Worm (Caenorhabditis elegans) whole organism, late embryonic: ENCODE results near the gene fat-2.

Experiments
- ama-1 ChIP-seq: fragments of 150-350 bp; optimal IDR thresholded peaks from 2 replicates; lab custom pipeline; 2014
- ceh-14 ChIP-seq: sonication (generic microtip); optimal IDR thresholded peaks from 2 replicates; lab custom pipeline; 2016; ENCODE audit warnings: missing genotype, missing genetic modification characterization, missing compliant biosample characterization
- pag-3 ChIP-seq: sonication (generic microtip); optimal IDR thresholded peaks from 2 replicates; lab custom pipeline; 2016; ENCODE audit warnings: missing compliant biosample characterization, missing genetic modification characterization, borderline replicate concordance
- syd-9 ChIP-seq: sonication (generic microtip); optimal IDR thresholded peaks from 2 replicates; lab custom pipeline; 2016; ENCODE audit warnings: mild to moderate bottlenecking, missing genetic modification characterization, moderate library complexity, missing compliant biosample characterization
- tbx-2 ChIP-seq: sonication (generic microtip); optimal IDR thresholded peaks from 2 replicates; lab custom pipeline; 2016; ENCODE audit warnings: missing genetic modification characterization, missing compliant biosample characterization
- ttx-3 ChIP-seq: sonication (generic microtip); optimal IDR thresholded peaks from 2 replicates; lab custom pipeline; 2016; ENCODE audit warnings: missing genetic modification reagents, missing genetic modification characterization, missing compliant biosample characterization

- no peak for TF ChIP-seq ama-1
- TF ChIP-seq syd-9: no peak
- no peak for TF ChIP-seq ceh-14 (tag; lab: Kevin White, UChicago)
- TF ChIP-seq ttx-3 (tag; lab: Kevin White, UChicago): no peak
- TF ChIP-seq tbx-2 (tag; lab: Kevin White, UChicago): no peak
- TF ChIP-seq pag-3 (tag; lab: Kevin White, UChicago): no peak
These were observed 51.2 kb downstream of the fat-2 start for ce11 chrIV:13374918-13375317.
